Worm (Caenorhabditis elegans): ENCODE data around the gene nas-13.

DNA sequence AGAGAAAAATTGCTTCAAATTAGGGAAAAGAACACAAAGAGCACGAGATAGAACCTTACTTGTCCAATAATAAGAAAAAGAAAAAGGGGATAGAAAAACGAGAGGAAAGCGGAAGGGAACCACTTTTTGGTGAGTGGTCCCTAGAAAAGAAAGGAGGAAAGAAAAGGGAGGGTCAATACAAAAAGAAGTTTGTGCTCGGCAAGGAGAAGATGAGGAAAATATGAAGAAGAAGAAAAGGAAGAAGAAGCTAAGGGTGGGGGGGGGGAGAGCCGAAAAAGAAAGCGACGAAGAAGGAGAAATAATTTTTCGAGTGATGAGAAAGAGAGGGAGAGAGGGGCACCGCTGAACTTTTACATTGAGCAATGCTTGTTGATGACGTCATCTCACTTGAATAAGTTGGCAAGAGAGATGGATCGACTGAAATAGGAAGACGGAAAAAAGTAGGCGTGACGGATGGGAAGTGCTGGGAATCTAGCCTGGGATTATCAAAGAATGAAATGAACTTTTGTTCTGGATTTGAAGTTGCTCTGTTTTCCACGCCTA lies 42.2 kb downstream of the nas-13 start:
- TF ChIP-seq dao-5 (tag; optimal IDR thresholded peaks at IDR 0.05) (no peak), him-1 (tag; optimal IDR thresholded peaks at IDR 0.05) (peak; percentile 71), W03F9.2 (tag; optimal IDR thresholded peaks at IDR 0.05) (no peak)
